Fruit fly (Drosophila melanogaster) whole organism, embryonic: ENCODE results near the gene CG34244.
A peak's percentile ranks its signal among the peaks of the same experiment; 100 is the strongest.

Source experiments
- Bgb ChIP-seq: fragments of 200-800 bp; sonication (Bioruptor generic); IDR thresholded peaks from 2 replicates; pipeline ENCODE4 v1.3.6; 2022; ENCODE audit warnings: missing biosample characterization, missing genetic modification characterization; ENCODE audit not compliant: partially characterized antibody
- Bteb2 ChIP-seq: fragments of 200-800 bp; sonication (Bioruptor generic); optimal IDR thresholded peaks from 2 replicates; lab custom pipeline; 2016; ENCODE audit warnings: missing biosample characterization, missing genetic modification characterization
- CG10267 ChIP-seq: fragments of 200-800 bp; sonication (Bioruptor generic); optimal IDR thresholded peaks from 2 replicates; lab custom pipeline; 2018; ENCODE audit warnings: missing biosample characterization, mild to moderate bottlenecking, missing genetic modification characterization, moderate library complexity
- CG11504 ChIP-seq: fragments of 200-800 bp; sonication (Bioruptor generic); optimal IDR thresholded peaks from 3 replicates; lab custom pipeline; 2019; ENCODE audit warnings: missing biosample characterization, mild to moderate bottlenecking, missing genetic modification characterization, moderate library complexity
- CG14710 ChIP-seq: fragments of 200-800 bp; sonication (Bioruptor generic); optimal IDR thresholded peaks from 3 replicates; lab custom pipeline; 2019; ENCODE audit warnings: missing biosample characterization, mild to moderate bottlenecking, missing genetic modification characterization, moderate library complexity
- CG16813 ChIP-seq: fragments of 200-800 bp; sonication (Bioruptor generic); IDR thresholded peaks from 3 replicates; pipeline ENCODE4 v1.3.6; 2022; ENCODE audit warnings: missing biosample characterization, missing genetic modification characterization; ENCODE audit not compliant: partially characterized antibody
- CG17361 ChIP-seq: fragments of 200-800 bp; sonication (Bioruptor generic); IDR thresholded peaks from 3 replicates; pipeline ENCODE4 v1.3.6; 2022; ENCODE audit warnings: missing biosample characterization, missing genetic modification characterization
- CG1792 ChIP-seq: fragments of 200-800 bp; sonication (Bioruptor generic); optimal IDR thresholded peaks from 2 replicates; lab custom pipeline; 2016; ENCODE audit warnings: missing biosample characterization, missing genetic modification characterization
- CG2199 ChIP-seq: fragments of 200-800 bp; sonication (Bioruptor generic); IDR thresholded peaks from 3 replicates; pipeline ENCODE4 v1.3.6; 2022; ENCODE audit warnings: missing biosample characterization, missing genetic modification characterization
- CG2712 ChIP-seq: fragments of 200-800 bp; optimal IDR thresholded peaks from 3 replicates; lab custom pipeline; 2019; ENCODE audit warnings: missing biosample characterization, mild to moderate bottlenecking, missing genetic modification characterization, moderate library complexity
- CG32767 ChIP-seq: fragments of 200-800 bp; sonication (Bioruptor generic); IDR thresholded peaks from 2 replicates; pipeline ENCODE4 v1.3.6; 2022; ENCODE audit warnings: missing biosample characterization, missing genetic modification characterization
- CG3726 ChIP-seq: fragments of 200-800 bp; sonication (Bioruptor generic); IDR thresholded peaks from 3 replicates; pipeline ENCODE4, ENCODE4 v1.3.6; 2022; ENCODE audit warnings: missing biosample characterization, missing genetic modification characterization
- CG42726 ChIP-seq: fragments of 200-800 bp; sonication (Bioruptor generic); IDR thresholded peaks from 2 replicates; pipeline ENCODE4 v1.3.6; 2022; ENCODE audit warnings: missing biosample characterization, missing genetic modification characterization; ENCODE audit not compliant: partially characterized antibody
- CG6654 ChIP-seq: fragments of 200-800 bp; sonication (Bioruptor generic); optimal IDR thresholded peaks from 2 replicates; lab custom pipeline; 2017; ENCODE audit warnings: missing biosample characterization, mild to moderate bottlenecking, missing genetic modification characterization
- CG8089 ChIP-seq: fragments of 200-800 bp; sonication (Bioruptor generic); optimal IDR thresholded peaks from 3 replicates; lab custom pipeline; 2016; ENCODE audit warnings: missing biosample characterization, missing genetic modification characterization
- CTCF ChIP-seq: fragments of 200-800 bp; sonication (Bioruptor generic); optimal IDR thresholded peaks from 2 replicates; lab custom pipeline; 2017; ENCODE audit warnings: missing biosample characterization, mild to moderate bottlenecking, missing genetic modification characterization, moderate library complexity
- Dek ChIP-seq: fragments of 200-800 bp; sonication (Bioruptor generic); optimal IDR thresholded peaks from 3 replicates; lab custom pipeline; 2019; ENCODE audit warnings: missing biosample characterization, mild to moderate bottlenecking, missing genetic modification characterization, moderate library complexity
- Hand ChIP-seq: fragments of 200-800 bp; sonication (Bioruptor generic); optimal IDR thresholded peaks from 2 replicates; lab custom pipeline; 2017; ENCODE audit warnings: mild to moderate bottlenecking, missing biosample characterization, missing genetic modification reagents, missing genetic modification characterization
- HmgZ ChIP-seq: fragments of 200-800 bp; sonication (Bioruptor generic); optimal IDR thresholded peaks from 2 replicates; lab custom pipeline; 2018; ENCODE audit warnings: missing biosample characterization, mild to moderate bottlenecking, missing genetic modification characterization
- Lhr ChIP-seq: fragments of 200-800 bp; sonication (Bioruptor generic); optimal IDR thresholded peaks from 3 replicates; lab custom pipeline; 2017; ENCODE audit warnings: mild to moderate bottlenecking, missing biosample characterization, missing genetic modification reagents, missing genetic modification characterization
- Nf-YC ChIP-seq: fragments of 200-800 bp; optimal IDR thresholded peaks from 3 replicates; lab custom pipeline; 2019; ENCODE audit warnings: missing biosample characterization, mild to moderate bottlenecking, missing genetic modification characterization, moderate library complexity
- Scr ChIP-seq: fragments of 200-800 bp; sonication (Bioruptor generic); IDR thresholded peaks from 2 replicates; pipeline ENCODE4 v1.3.6; 2022; ENCODE audit warnings: missing biosample characterization, missing genetic modification characterization; ENCODE audit not compliant: partially characterized antibody
- amos ChIP-seq: fragments of 200-800 bp; sonication (Bioruptor generic); IDR thresholded peaks from 2 replicates; pipeline ENCODE4 v1.3.6; 2022; ENCODE audit warnings: missing biosample characterization, missing genetic modification characterization; ENCODE audit not compliant: partially characterized antibody
- ato ChIP-seq: fragments of 200-800 bp; sonication (Bioruptor generic); IDR thresholded peaks from 2 replicates; pipeline ENCODE4 v1.3.6; 2022; ENCODE audit warnings: missing biosample characterization, missing genetic modification characterization; ENCODE audit not compliant: partially characterized antibody
- bbx ChIP-seq: fragments of 200-800 bp; sonication (Bioruptor generic); IDR thresholded peaks from 2 replicates; pipeline ENCODE4 v1.3.6; 2022; ENCODE audit warnings: missing biosample characterization, missing genetic modification characterization; ENCODE audit not compliant: partially characterized antibody
- chinmo ChIP-seq: fragments of 200-800 bp; sonication (Bioruptor generic); IDR thresholded peaks from 4 replicates; pipeline ENCODE4 v1.3.6; 2022; ENCODE audit warnings: missing biosample characterization, missing genetic modification characterization; ENCODE audit not compliant: partially characterized antibody
- en ChIP-seq: fragments of 200-800 bp; sonication (Bioruptor generic); optimal IDR thresholded peaks from 2 replicates; lab custom pipeline; 2016; ENCODE audit warnings: missing biosample characterization, missing genetic modification characterization
- hkb ChIP-seq, 2 experiments: fragments of 200-800 bp in 1 of 2; fragments of >200 bp in 1 of 2; sonication (Bioruptor generic) in 1 of 2; IDR thresholded peaks in 1 of 2; optimal IDR thresholded peaks in 1 of 2; 2 replicates each; pipeline versions ENCODE4 v1.3.6 to Lab custom; 2017 to 2022; ENCODE audit warnings: missing biosample characterization in 1 of 2, missing genetic modification characterization in 1 of 2
- knrl ChIP-seq: fragments of 200-800 bp; sonication (Bioruptor generic); IDR thresholded peaks from 3 replicates; pipeline ENCODE4 v1.3.6; 2022; ENCODE audit warnings: missing biosample characterization, missing genetic modification characterization; ENCODE audit not compliant: partially characterized antibody
- pita ChIP-seq: fragments of 200-800 bp; sonication (Bioruptor generic); optimal IDR thresholded peaks from 2 replicates; lab custom pipeline; 2017; ENCODE audit warnings: missing biosample characterization, mild to moderate bottlenecking, missing genetic modification characterization
- pros ChIP-seq: fragments of 200-800 bp; sonication (Bioruptor generic); optimal IDR thresholded peaks from 3 replicates; lab custom pipeline; 2019; ENCODE audit warnings: missing biosample characterization, mild to moderate bottlenecking, missing genetic modification characterization, moderate library complexity
- pzg ChIP-seq: fragments of 200-800 bp; sonication (Bioruptor generic); optimal IDR thresholded peaks from 3 replicates; lab custom pipeline; 2018; ENCODE audit warnings: missing biosample characterization, mild to moderate bottlenecking, missing genetic modification characterization, moderate library complexity
- ro ChIP-seq: fragments of 200-800 bp; sonication (Bioruptor generic); IDR thresholded peaks from 2 replicates; pipeline ENCODE4 v1.3.6; 2022; ENCODE audit warnings: missing biosample characterization, missing genetic modification characterization
- slou ChIP-seq: fragments of 200-800 bp; sonication (Bioruptor generic); optimal IDR thresholded peaks from 3 replicates; lab custom pipeline; 2016; ENCODE audit warnings: missing biosample characterization, missing genetic modification characterization
- sr ChIP-seq: fragments of 200-800 bp; sonication (Bioruptor generic); IDR thresholded peaks from 3 replicates; pipeline ENCODE4 v1.3.6; 2022; ENCODE audit warnings: missing biosample characterization, missing genetic modification characterization
- stwl ChIP-seq: fragments of 200-800 bp; sonication (Bioruptor generic); optimal IDR thresholded peaks from 3 replicates; lab custom pipeline; 2018; ENCODE audit warnings: missing biosample characterization, mild to moderate bottlenecking, missing genetic modification characterization, moderate library complexity
- vnd ChIP-seq: fragments of 200-800 bp; sonication (Bioruptor generic); IDR thresholded peaks from 3 replicates; pipeline ENCODE4 v1.3.6; 2022; ENCODE audit warnings: missing biosample characterization, missing genetic modification characterization; ENCODE audit not compliant: partially characterized antibody
- vvl ChIP-seq: fragments of 200-800 bp; sonication (Bioruptor generic); IDR thresholded peaks from 2 replicates; pipeline ENCODE4 v1.3.6; 2022; ENCODE audit warnings: missing biosample characterization, missing genetic modification characterization
- yki ChIP-seq: fragments of >200 bp; optimal IDR thresholded peaks from 3 replicates; lab custom pipeline; 2018

The CG34244 gene

DNA sequence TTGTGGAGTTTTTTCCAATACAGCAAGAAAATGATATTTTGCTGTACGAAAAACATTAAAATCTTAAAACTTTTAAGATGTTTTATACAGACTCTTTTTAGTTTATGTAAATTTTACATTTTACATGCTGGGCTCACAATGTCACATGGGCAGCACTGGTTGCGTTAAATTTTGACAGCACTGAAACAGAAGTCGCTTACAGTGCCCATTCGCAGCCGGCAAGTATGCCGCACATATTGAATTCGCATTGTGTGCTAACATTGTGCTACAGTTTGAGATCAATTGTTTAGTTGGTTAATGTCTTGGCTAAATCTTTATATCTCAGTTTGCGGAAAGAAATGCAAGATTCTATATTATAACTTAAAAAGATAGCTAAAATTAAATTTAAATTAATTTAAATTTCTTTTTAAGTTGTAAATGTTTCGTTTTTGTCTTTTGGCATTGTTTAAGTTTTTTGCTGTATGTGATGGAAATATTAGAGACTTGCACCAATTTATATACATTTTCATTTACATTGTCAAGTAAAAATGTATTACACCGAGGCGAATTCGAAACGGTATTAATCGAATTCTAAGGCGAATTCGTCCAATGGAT lies 23.3 kb downstream of the CG34244 start:
- no peak for TF ChIP-seq en (GFP tag; lab: Kevin White, UChicago)
- TF ChIP-seq Lhr (GFP tag; lab: Kevin White, UChicago), result peak; percentile 14
- TF ChIP-seq chinmo (GFP tag; lab: Robert Waterston, UW), result 0 out of 4 replicates have a peak, but pooled peaks have one; percentile 3
- TF ChIP-seq Bteb2 (GFP tag; lab: Kevin White, UChicago), result no peak
- peak; percentile 28 for TF ChIP-seq CG10267 (tag; lab: Kevin White, UChicago)
- peak; percentile 6 for TF ChIP-seq pzg (GFP tag; lab: Kevin White, UChicago)
- TF ChIP-seq Scr (GFP tag; lab: Robert Waterston, UW), result peak; percentile 31
- peak; percentile 63; the same call in 1 of the 2 replicates for TF ChIP-seq bbx (GFP tag; lab: Robert Waterston, UW)
- TF ChIP-seq Dek, result no peak
- TF ChIP-seq CG3726 (GFP tag; lab: Robert Waterston, UW), result no peak
- TF ChIP-seq amos (GFP tag; lab: Robert Waterston, UW), result peak; percentile 42
- no peak for TF ChIP-seq slou (GFP tag; lab: Kevin White, UChicago)
- peak; percentile 72 for TF ChIP-seq CG42726 (GFP tag; lab: Robert Waterston, UW)
- TF ChIP-seq vvl, result peak; percentile 61; the same call in 1 of the 2 replicates
- no peak for TF ChIP-seq CG8089 (GFP tag; lab: Kevin White, UChicago)
- TF ChIP-seq stwl (tag; lab: Kevin White, UChicago), result peak; percentile 73
- TF ChIP-seq knrl (GFP tag; lab: Robert Waterston, UW), result peak; percentile 66
- TF ChIP-seq pros (GFP tag; lab: Kevin White, UChicago), result no peak
- TF ChIP-seq Nf-YC (tag; lab: Kevin White, UChicago), result peak; percentile 19
- TF ChIP-seq Bgb (GFP tag; lab: Robert Waterston, UW), result peak; percentile 73
- TF ChIP-seq ro (GFP tag; lab: Robert Waterston, UW), result no peak
- peak; percentile 37 for TF ChIP-seq hkb (optimal IDR thresholded peaks at IDR 0.05; lab: Kevin White, UChicago)
- no peak for TF ChIP-seq hkb (GFP tag; IDR thresholded peaks at IDR 0.05; lab: Robert Waterston, UW)
- TF ChIP-seq CG11504, result peak; percentile 11
- TF ChIP-seq HmgZ (tag; lab: Kevin White, UChicago), result peak; percentile 12
- TF ChIP-seq vnd (GFP tag; lab: Robert Waterston, UW), result 0 out of 3 replicates have a peak, but pooled peaks have one; percentile 17
- TF ChIP-seq CG16813 (GFP tag; lab: Robert Waterston, UW), result peak; percentile 45; the same call in 2 of the 3 replicates
- TF ChIP-seq Hand, result no peak
- TF ChIP-seq CG6654 (GFP tag; lab: Kevin White, UChicago), result peak; percentile 97
- TF ChIP-seq pita, result peak; percentile 68
- TF ChIP-seq CG2199 (GFP tag; lab: Robert Waterston, UW), result peak; percentile 61; the same call in 1 of the 3 replicates
- TF ChIP-seq CG14710 (tag; lab: Kevin White, UChicago), result peak; percentile 29
- TF ChIP-seq CG2712 (tag; lab: Kevin White, UChicago), result peak; percentile 28
- TF ChIP-seq CG17361 (GFP tag; lab: Robert Waterston, UW), result peak; percentile 47; the same call in 1 of the 3 replicates
- TF ChIP-seq CTCF (GFP tag; lab: Kevin White, UChicago), result peak; percentile 86
- peak; percentile 18; the same call in 1 of the 2 replicates for TF ChIP-seq ato (GFP tag; lab: Robert Waterston, UW)
- TF ChIP-seq CG1792 (GFP tag; lab: Kevin White, UChicago), result no peak
- TF ChIP-seq CG32767 (GFP tag; lab: Robert Waterston, UW), result no peak
- TF ChIP-seq sr (GFP tag; lab: Robert Waterston, UW), result no peak
- peak; percentile 6 for TF ChIP-seq yki (lab: Kevin White, UChicago)
